Fruit fly (Drosophila melanogaster) whole organism, embryonic: ENCODE results near the gene CG34117.
A peak's percentile ranks its signal among the peaks of the same experiment; 100 is the strongest.

Experiments
- Ada2b ChIP-seq: fragments of 200-800 bp; sonication (Bioruptor generic); IDR thresholded peaks from 2 replicates; pipeline ENCODE4 v1.3.6; 2022; ENCODE audit warnings: missing biosample characterization, missing genetic modification characterization
- Atf-2 ChIP-seq: fragments of 200-800 bp; sonication (Bioruptor generic); optimal IDR thresholded peaks from 2 replicates; lab custom pipeline; 2016; ENCODE audit warnings: missing biosample characterization, missing genetic modification characterization
- Atf3 ChIP-seq: fragments of 200-800 bp; sonication (Bioruptor generic); optimal IDR thresholded peaks from 3 replicates; lab custom pipeline; 2016; ENCODE audit warnings: missing biosample characterization, missing genetic modification characterization
- CG10267 ChIP-seq: fragments of 200-800 bp; sonication (Bioruptor generic); optimal IDR thresholded peaks from 2 replicates; lab custom pipeline; 2018; ENCODE audit warnings: missing biosample characterization, mild to moderate bottlenecking, missing genetic modification characterization, moderate library complexity
- CG11085 ChIP-seq: fragments of 200-800 bp; sonication (Bioruptor generic); IDR thresholded peaks from 2 replicates; pipeline ENCODE4 v1.3.6; 2022; ENCODE audit warnings: missing biosample characterization, missing genetic modification characterization
- CG11247 ChIP-seq: fragments of 200-800 bp; sonication (Bioruptor generic); IDR thresholded peaks from 2 replicates; pipeline ENCODE4 v1.3.6; 2022; ENCODE audit warnings: missing biosample characterization, missing genetic modification characterization
- CG11696 ChIP-seq: fragments of 200-800 bp; sonication (Bioruptor generic); IDR thresholded peaks from 2 replicates; pipeline ENCODE4 v1.3.6; 2022; ENCODE audit warnings: missing biosample characterization, missing genetic modification characterization
- CG13894 ChIP-seq: fragments of 200-800 bp; sonication (Bioruptor generic); optimal IDR thresholded peaks from 3 replicates; lab custom pipeline; 2018; ENCODE audit warnings: missing biosample characterization, mild to moderate bottlenecking, missing genetic modification characterization, moderate library complexity
- CG15269 ChIP-seq: fragments of 200-800 bp; sonication (Bioruptor generic); optimal IDR thresholded peaks from 2 replicates; lab custom pipeline; 2018; ENCODE audit warnings: missing biosample characterization, mild to moderate bottlenecking, missing genetic modification characterization, moderate library complexity
- CG16813 ChIP-seq: fragments of 200-800 bp; sonication (Bioruptor generic); IDR thresholded peaks from 3 replicates; pipeline ENCODE4 v1.3.6; 2022; ENCODE audit warnings: missing biosample characterization, missing genetic modification characterization; ENCODE audit not compliant: partially characterized antibody
- CG17385 ChIP-seq: fragments of 200-800 bp; sonication (Bioruptor generic); optimal IDR thresholded peaks from 3 replicates; lab custom pipeline; 2018; ENCODE audit warnings: missing biosample characterization, mild to moderate bottlenecking, missing genetic modification characterization
- CG17568 ChIP-seq: fragments of 200-800 bp; sonication (Bioruptor generic); optimal IDR thresholded peaks from 2 replicates; lab custom pipeline; 2018; ENCODE audit warnings: missing biosample characterization, mild to moderate bottlenecking, missing genetic modification characterization, moderate library complexity
- CG17612 ChIP-seq: fragments of 200-800 bp; sonication (Bioruptor generic); IDR thresholded peaks from 2 replicates; pipeline ENCODE4 v1.3.6; 2022; ENCODE audit warnings: missing biosample characterization, missing genetic modification characterization
- CG18599 ChIP-seq: fragments of 200-800 bp; sonication (Bioruptor generic); optimal IDR thresholded peaks from 3 replicates; lab custom pipeline; 2017; ENCODE audit warnings: missing biosample characterization, missing genetic modification characterization, mild to moderate bottlenecking, moderate library complexity, missing genetic modification reagents
- CG2129 ChIP-seq: fragments of 200-800 bp; sonication (Bioruptor generic); IDR thresholded peaks from 2 replicates; pipeline ENCODE4 v1.3.6; 2022; ENCODE audit warnings: missing biosample characterization, missing genetic modification characterization; ENCODE audit not compliant: partially characterized antibody
- CG2199 ChIP-seq: fragments of 200-800 bp; sonication (Bioruptor generic); IDR thresholded peaks from 3 replicates; pipeline ENCODE4 v1.3.6; 2022; ENCODE audit warnings: missing biosample characterization, missing genetic modification characterization
- CG3726 ChIP-seq: fragments of 200-800 bp; sonication (Bioruptor generic); IDR thresholded peaks from 3 replicates; pipeline ENCODE4, ENCODE4 v1.3.6; 2022; ENCODE audit warnings: missing biosample characterization, missing genetic modification characterization
- CG4617 ChIP-seq: fragments of 200-800 bp; sonication (Bioruptor generic); optimal IDR thresholded peaks from 3 replicates; lab custom pipeline; 2016; ENCODE audit warnings: missing biosample characterization, missing genetic modification characterization, borderline replicate concordance
- CG4854 ChIP-seq: fragments of 200-800 bp; sonication (Bioruptor generic); optimal IDR thresholded peaks from 2 replicates; lab custom pipeline; 2016; ENCODE audit warnings: missing biosample characterization, missing genetic modification characterization, inconsistent platforms
- CG5180 ChIP-seq: fragments of 200-800 bp; sonication (Bioruptor generic); optimal IDR thresholded peaks from 3 replicates; lab custom pipeline; 2017; ENCODE audit warnings: missing biosample characterization, missing genetic modification characterization, mild to moderate bottlenecking, moderate library complexity, missing genetic modification reagents
- CG5953 ChIP-seq: fragments of 200-800 bp; sonication (Bioruptor generic); IDR thresholded peaks from 2 replicates; pipeline ENCODE4 v1.3.6; 2022; ENCODE audit warnings: missing biosample characterization, missing genetic modification characterization
- CG9215 ChIP-seq: fragments of 200-800 bp; sonication (Bioruptor generic); IDR thresholded peaks from 2 replicates; pipeline ENCODE4 v1.3.6; 2022; ENCODE audit warnings: missing biosample characterization, missing genetic modification characterization
- CG9876 ChIP-seq: fragments of 200-800 bp; sonication (Bioruptor generic); optimal IDR thresholded peaks from 2 replicates; lab custom pipeline; 2016; ENCODE audit warnings: missing biosample characterization, missing genetic modification characterization
- Dek ChIP-seq: fragments of 200-800 bp; sonication (Bioruptor generic); optimal IDR thresholded peaks from 3 replicates; lab custom pipeline; 2019; ENCODE audit warnings: missing biosample characterization, mild to moderate bottlenecking, missing genetic modification characterization, moderate library complexity
- Dp ChIP-seq: fragments of 200-800 bp; sonication (Bioruptor generic); optimal IDR thresholded peaks from 2 replicates; lab custom pipeline; 2018; ENCODE audit warnings: missing biosample characterization, mild to moderate bottlenecking, missing genetic modification characterization, moderate library complexity
- Drgx ChIP-seq: fragments of 200-800 bp; sonication (Bioruptor generic); IDR thresholded peaks from 2 replicates; pipeline ENCODE4 v1.3.6; 2022; ENCODE audit warnings: missing biosample characterization, missing genetic modification characterization
- Hand ChIP-seq: fragments of 200-800 bp; sonication (Bioruptor generic); optimal IDR thresholded peaks from 2 replicates; lab custom pipeline; 2017; ENCODE audit warnings: mild to moderate bottlenecking, missing biosample characterization, missing genetic modification reagents, missing genetic modification characterization
- Lpt ChIP-seq: fragments of >200 bp; optimal IDR thresholded peaks from 2 replicates; lab custom pipeline; 2018; ENCODE audit warnings: missing biosample characterization, missing genetic modification characterization
- NFAT ChIP-seq: fragments of 200-800 bp; sonication (Bioruptor generic); IDR thresholded peaks from 2 replicates; pipeline ENCODE4 v1.3.6; 2022; ENCODE audit warnings: missing biosample characterization, missing genetic modification characterization
- NK7.1 ChIP-seq: fragments of 200-800 bp; sonication (Bioruptor generic); optimal IDR thresholded peaks from 3 replicates; lab custom pipeline; 2016; ENCODE audit warnings: missing biosample characterization, missing genetic modification characterization
- Ssrp ChIP-seq: fragments of 200-800 bp; sonication (Bioruptor generic); optimal IDR thresholded peaks from 2 replicates; lab custom pipeline; 2018; ENCODE audit warnings: missing biosample characterization, mild to moderate bottlenecking, missing genetic modification characterization, moderate library complexity
- Taf1 ChIP-seq: fragments of 200-800 bp; sonication (Bioruptor generic); IDR thresholded peaks from 2 replicates; pipeline ENCODE4 v1.3.6; 2022; ENCODE audit warnings: missing biosample characterization, missing genetic modification characterization
- Vsx1 ChIP-seq: fragments of 200-800 bp; sonication (Bioruptor generic); optimal IDR thresholded peaks from 2 replicates; lab custom pipeline; 2017; ENCODE audit warnings: missing biosample characterization, mild to moderate bottlenecking, missing genetic modification characterization, missing genetic modification reagents
- Xbp1 ChIP-seq: fragments of 200-800 bp; sonication (Bioruptor generic); optimal IDR thresholded peaks from 3 replicates; lab custom pipeline; 2016; ENCODE audit warnings: missing biosample characterization, mild to moderate bottlenecking, missing genetic modification characterization
- abd-A ChIP-seq: fragments of 200-800 bp; sonication (Bioruptor generic); optimal IDR thresholded peaks from 3 replicates; lab custom pipeline; 2019; ENCODE audit warnings: missing biosample characterization, mild to moderate bottlenecking, missing genetic modification characterization, moderate library complexity
- ara ChIP-seq: fragments of 200-800 bp; sonication (Bioruptor generic); IDR thresholded peaks from 2 replicates; pipeline ENCODE4 v1.3.6; 2022; ENCODE audit warnings: missing biosample characterization, missing genetic modification characterization
- bcd ChIP-seq: fragments of 200-800 bp; sonication (Bioruptor generic); optimal IDR thresholded peaks from 2 replicates; lab custom pipeline; 2017; ENCODE audit warnings: missing biosample characterization, mild to moderate bottlenecking, missing genetic modification characterization
- chif ChIP-seq, 2 experiments: fragments of 200-800 bp; sonication (Bioruptor generic); optimal IDR thresholded peaks; 3 replicates each; lab custom pipeline; 2016; ENCODE audit warnings: missing biosample characterization in 2 of 2, missing genetic modification characterization in 2 of 2
- crc ChIP-seq: fragments of 200-800 bp; sonication (Bioruptor generic); optimal IDR thresholded peaks from 2 replicates; lab custom pipeline; 2016; ENCODE audit warnings: missing biosample characterization, missing genetic modification characterization
- fu2 ChIP-seq: fragments of 200-800 bp; sonication (Bioruptor generic); optimal IDR thresholded peaks from 2 replicates; lab custom pipeline; 2016; ENCODE audit warnings: missing biosample characterization, missing genetic modification characterization
- gro ChIP-seq: fragments of 200-800 bp; sonication (Bioruptor generic); optimal IDR thresholded peaks from 2 replicates; lab custom pipeline; 2016; ENCODE audit warnings: missing biosample characterization, missing genetic modification characterization
- pita ChIP-seq: fragments of 200-800 bp; sonication (Bioruptor generic); optimal IDR thresholded peaks from 2 replicates; lab custom pipeline; 2017; ENCODE audit warnings: missing biosample characterization, mild to moderate bottlenecking, missing genetic modification characterization
- prd ChIP-seq, 3 experiments: fragments of >200 bp in 2 of 3; fragments of 200-800 bp in 1 of 3; sonication (Bioruptor generic) in 1 of 3; optimal IDR thresholded peaks in 2 of 3; IDR thresholded peaks in 1 of 3; 2 replicates in 2 of 3; 3 replicates in 1 of 3; pipeline versions ENCODE4 v1.3.6 to Lab custom; 2017 to 2022; ENCODE audit warnings: missing biosample characterization in 1 of 3, missing genetic modification characterization in 1 of 3
- ranshi ChIP-seq: fragments of 200-800 bp; sonication (Bioruptor generic); IDR thresholded peaks from 2 replicates; pipeline ENCODE4 v1.3.6; 2022; ENCODE audit warnings: missing biosample characterization, missing genetic modification characterization
- schlank ChIP-seq: fragments of 200-800 bp; sonication (Bioruptor generic); optimal IDR thresholded peaks from 2 replicates; lab custom pipeline; 2018; ENCODE audit warnings: missing biosample characterization, mild to moderate bottlenecking, missing genetic modification characterization
- sna ChIP-seq: fragments of 200-800 bp; sonication (Bioruptor generic); IDR thresholded peaks from 2 replicates; pipeline ENCODE4 v1.3.6; 2022; ENCODE audit warnings: missing biosample characterization, missing genetic modification characterization; ENCODE audit not compliant: partially characterized antibody
- tna ChIP-seq: fragments of 200-800 bp; sonication (Bioruptor generic); IDR thresholded peaks from 2 replicates; pipeline ENCODE4 v1.3.6; 2022; ENCODE audit warnings: missing biosample characterization, missing genetic modification characterization; ENCODE audit not compliant: partially characterized antibody
- ttk ChIP-seq: fragments of 200-800 bp; sonication (Bioruptor generic); IDR thresholded peaks from 2 replicates; pipeline ENCODE4 v2.1.2; 2022; ENCODE audit warnings: missing biosample characterization, missing genetic modification characterization
- tx ChIP-seq: fragments of 200-800 bp; sonication (Bioruptor generic); optimal IDR thresholded peaks from 2 replicates; lab custom pipeline; 2016; ENCODE audit warnings: missing biosample characterization, missing genetic modification characterization

Gene CG34117

dm6 chr3R:9393542-9394025 is 6.3 kb downstream of the CG34117 start (continued):
- TF ChIP-seq Atf-2 (GFP tag; lab: Kevin White, UChicago): peak; percentile 40
- TF ChIP-seq CG5180 (GFP tag; lab: Kevin White, UChicago): no peak
- no peak for TF ChIP-seq gro (GFP tag; lab: Kevin White, UChicago)
- no peak for TF ChIP-seq CG11085 (GFP tag; lab: Robert Waterston, UW)
- peak; percentile 36 for TF ChIP-seq Dek (tag; lab: Kevin White, UChicago)
- peak; percentile 39 to 56 for TF ChIP-seq chif (GFP tag; optimal IDR thresholded peaks at IDR 0.05; lab: Kevin White, UChicago)
- no peak for TF ChIP-seq CG13894 (tag; lab: Kevin White, UChicago)
- peak; percentile 89 for TF ChIP-seq ara (GFP tag; lab: Robert Waterston, UW)
- TF ChIP-seq CG16813 (GFP tag; lab: Robert Waterston, UW): no peak
- peak; percentile 67 for TF ChIP-seq CG18599 (GFP tag; lab: Kevin White, UChicago)
- peak; percentile 77; the same call in 2 of the 3 replicates for TF ChIP-seq CG3726 (GFP tag; lab: Robert Waterston, UW)
- TF ChIP-seq Ada2b (GFP tag; lab: Robert Waterston, UW): peak; percentile 31; the same call in 1 of the 2 replicates
- 0 out of 3 replicates have a peak, but pooled peaks have one; percentile 18 for TF ChIP-seq CG2199 (GFP tag; lab: Robert Waterston, UW)
- peak; percentile 76 for TF ChIP-seq CG17385 (GFP tag; lab: Kevin White, UChicago)
- TF ChIP-seq Drgx: peak; percentile 97
- no peak for TF ChIP-seq Atf3 (GFP tag; lab: Kevin White, UChicago)
- TF ChIP-seq bcd (GFP tag; lab: Kevin White, UChicago): peak; percentile 53
- peak; percentile 70 for TF ChIP-seq Ssrp
- no peak for TF ChIP-seq tx
- peak; percentile 14 for TF ChIP-seq CG4617 (GFP tag; lab: Kevin White, UChicago)
- peak; percentile 35 for TF ChIP-seq schlank (tag; lab: Kevin White, UChicago)
- no peak for TF ChIP-seq fu2 (GFP tag; lab: Kevin White, UChicago)
- no peak for TF ChIP-seq sna (GFP tag; lab: Robert Waterston, UW)
- TF ChIP-seq CG11696 (GFP tag; lab: Robert Waterston, UW): no peak
- peak; percentile 15 for TF ChIP-seq crc (GFP tag; lab: Kevin White, UChicago)
- TF ChIP-seq pita (GFP tag; lab: Kevin White, UChicago): no peak
- TF ChIP-seq CG9215: no peak
- peak; percentile 57 for TF ChIP-seq Xbp1 (GFP tag; lab: Kevin White, UChicago)
- TF ChIP-seq CG17612 (GFP tag; lab: Robert Waterston, UW): 0 out of 2 replicates have a peak, but pooled peaks have one; percentile 39
- no peak for TF ChIP-seq tna
- no peak for TF ChIP-seq Taf1
- no peak for TF ChIP-seq CG9876 (GFP tag; lab: Kevin White, UChicago)
- TF ChIP-seq NFAT (GFP tag; lab: Robert Waterston, UW): 0 out of 2 replicates have a peak, but pooled peaks have one; percentile 17
- TF ChIP-seq Vsx1 (GFP tag; lab: Kevin White, UChicago): peak; percentile 58
- TF ChIP-seq ttk (GFP tag; lab: Robert Waterston, UW): peak; percentile 54; the same call in 1 of the 2 replicates
- peak; percentile 55 for TF ChIP-seq CG15269 (tag; lab: Kevin White, UChicago)
- no peak for TF ChIP-seq Lpt
- peak; percentile 19 for TF ChIP-seq Hand (GFP tag; lab: Kevin White, UChicago)
- no peak for TF ChIP-seq CG2129
- peak; percentile 0 for TF ChIP-seq NK7.1
- TF ChIP-seq CG10267 (tag; lab: Kevin White, UChicago): peak; percentile 65
- TF ChIP-seq Dp (GFP tag; lab: Kevin White, UChicago): no peak
- peak; percentile 32 for TF ChIP-seq CG11247
- TF ChIP-seq CG17568 (GFP tag; lab: Kevin White, UChicago): peak; percentile 81
- TF ChIP-seq abd-A (tag; lab: Kevin White, UChicago): no peak
- TF ChIP-seq prd (optimal IDR thresholded peaks at IDR 0.05; lab: Kevin White, UChicago): no peak
- peak; percentile 70; the same call in 2 of the 3 replicates for TF ChIP-seq prd (GFP tag; IDR thresholded peaks at IDR 0.05; lab: Robert Waterston, UW)
- TF ChIP-seq CG4854 (GFP tag; lab: Kevin White, UChicago): peak; percentile 19
- TF ChIP-seq ranshi: peak; percentile 57; the same call in 1 of the 2 replicates
- TF ChIP-seq CG5953 (GFP tag; lab: Robert Waterston, UW): peak; percentile 41; the same call in 1 of the 2 replicates
